Worm (Caenorhabditis elegans): Measurements from ENCODE around the gene F43G6.16.

DNA sequence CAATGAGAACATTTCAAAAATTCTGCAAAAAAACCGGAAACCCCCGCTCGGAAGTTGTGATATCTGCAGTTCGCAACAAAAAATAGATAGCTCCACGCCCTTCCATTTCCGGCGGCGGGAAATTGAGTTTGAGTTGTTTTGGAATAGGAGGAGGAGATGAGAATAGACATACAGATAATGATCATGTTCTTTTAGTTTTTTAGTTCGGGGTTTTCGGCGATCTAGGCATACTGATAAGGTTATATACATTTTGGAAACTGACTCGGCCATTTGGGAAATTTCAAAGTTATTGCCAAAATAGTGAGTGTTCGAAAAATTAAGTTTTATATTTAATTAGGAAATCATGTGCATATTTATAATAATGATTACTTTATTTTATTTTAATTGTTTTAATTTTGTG, 48.6 kb downstream of the F43G6.16 start:
- no peak for TF ChIP-seq dao-5 (tag; optimal IDR thresholded peaks at IDR 0.05)
- no peak for TF ChIP-seq him-1 (tag; optimal IDR thresholded peaks at IDR 0.05)
- no peak for TF ChIP-seq W03F9.2 (tag; optimal IDR thresholded peaks at IDR 0.05)
